Fruit fly (Drosophila melanogaster): ENCODE data around the gene bel.
A peak's percentile ranks its signal among the peaks of the same experiment; 100 is the strongest.

Gene bel

DNA sequence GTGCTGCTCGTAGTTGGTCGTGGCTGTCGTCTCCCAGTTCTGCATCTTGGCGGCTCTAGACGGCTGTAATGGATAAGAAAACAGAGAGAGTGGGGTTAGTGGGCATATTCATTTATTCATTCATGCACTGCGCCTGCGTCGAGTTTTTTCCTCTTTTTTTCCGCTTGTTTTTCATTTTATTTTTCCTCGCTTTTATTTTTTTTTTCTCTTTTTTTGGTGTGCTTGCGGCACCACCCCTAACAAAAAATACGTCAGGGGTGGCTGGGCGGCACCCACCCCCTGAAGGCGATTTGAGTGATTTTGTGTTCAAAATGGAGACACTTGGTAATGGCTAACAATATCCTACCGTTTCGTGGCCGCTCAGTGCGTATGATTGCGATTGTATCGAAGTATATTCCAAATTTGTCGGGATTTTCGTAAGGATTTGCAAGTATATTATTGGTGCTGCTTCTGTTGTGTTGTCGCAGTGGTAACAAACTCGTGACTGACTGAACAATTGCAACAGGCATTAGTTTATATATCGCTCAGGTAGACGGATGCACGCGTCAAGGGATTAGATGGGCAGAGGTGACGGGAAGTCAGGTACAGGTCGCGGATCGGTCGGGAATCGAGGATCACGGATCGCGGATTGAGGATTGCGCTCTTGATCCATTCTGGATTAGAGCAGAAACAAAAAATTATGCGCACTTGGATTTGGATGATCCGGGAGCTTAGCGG is 33.7 kb upstream of the bel start (continued):
- peak; percentile 33 for TF ChIP-seq pfk (GFP tag; optimal IDR thresholded peaks at IDR 0.05)
- TF ChIP-seq Oaz (GFP tag; IDR thresholded peaks at IDR 0.05): 0 out of 2 replicates have a peak, but pooled peaks have one; percentile 18
- TF ChIP-seq CG12104 (GFP tag; optimal IDR thresholded peaks at IDR 0.05): no peak
- no peak for TF ChIP-seq CG17186 (GFP tag; optimal IDR thresholded peaks at IDR 0.05)
- TF ChIP-seq nom (GFP tag; optimal IDR thresholded peaks at IDR 0.05): peak; percentile 96
- no peak for TF ChIP-seq CkIIα-i1 (GFP tag; IDR thresholded peaks at IDR 0.05)
- TF ChIP-seq schlank (tag; optimal IDR thresholded peaks at IDR 0.05): peak; percentile 55
- no peak for TF ChIP-seq crp (GFP tag; optimal IDR thresholded peaks at IDR 0.05)
- no peak for TF ChIP-seq pan (optimal IDR thresholded peaks at IDR 0.05)
- TF ChIP-seq pan (GFP tag; optimal IDR thresholded peaks at IDR 0.05 in 1 of 2, IDR thresholded peaks at IDR 0.05 in 1 of 2): peak in 1 of 2 experiments; percentile 20
- TF ChIP-seq Nf-YB (GFP tag; optimal IDR thresholded peaks at IDR 0.05): peak; percentile 66
- no peak for TF ChIP-seq ham (GFP tag; IDR thresholded peaks at IDR 0.05)
- peak; percentile 73 for TF ChIP-seq Nf-YC (tag; optimal IDR thresholded peaks at IDR 0.05)
- TF ChIP-seq Ets65A (GFP tag): peak; percentile 56
- peak; percentile 74 for TF ChIP-seq CrebB (tag; optimal IDR thresholded peaks at IDR 0.05)
- TF ChIP-seq tna (GFP tag; IDR thresholded peaks at IDR 0.05; ENCODE audit: partially characterized antibody): no peak
- TF ChIP-seq so (GFP tag; IDR thresholded peaks at IDR 0.05): peak; percentile 67; the same call in 1 of the 3 replicates
- TF ChIP-seq Meics (GFP tag; optimal IDR thresholded peaks at IDR 0.05): peak; percentile 54
- TF ChIP-seq MTF-1 (GFP tag; optimal IDR thresholded peaks at IDR 0.05; ENCODE audit: borderline replicate concordance): peak; percentile 9
- TF ChIP-seq Adf1 (GFP tag; IDR thresholded peaks at IDR 0.05): peak; percentile 63; the same call in 1 of the 2 replicates
- 0 out of 2 replicates have a peak, but pooled peaks have one; percentile 17 for TF ChIP-seq sens-2 (GFP tag; IDR thresholded peaks at IDR 0.05)

DNA sequence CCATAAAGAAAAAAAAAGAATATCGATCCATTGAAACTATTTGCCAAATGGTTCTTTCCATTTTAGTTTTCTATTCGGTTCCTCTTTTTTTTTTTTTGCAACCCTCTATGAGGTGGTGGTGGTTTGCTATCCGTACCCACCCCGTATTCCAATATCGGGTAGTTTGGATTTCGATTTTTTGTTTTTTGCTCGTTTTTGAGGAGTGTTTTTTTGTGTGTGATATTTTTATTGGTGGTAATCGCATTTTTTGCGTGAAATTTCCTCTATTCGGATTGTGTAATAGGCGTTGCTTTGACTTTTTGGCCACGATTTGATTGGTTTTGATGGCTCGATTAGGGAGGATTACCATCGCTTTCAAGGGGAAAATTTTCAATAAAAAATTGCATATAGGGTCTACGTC is 25.9 kb upstream of the bel start:
- TF ChIP-seq seq (GFP tag; IDR thresholded peaks at IDR 0.05) (peak; percentile 9; the same call in 1 of the 2 replicates), onecut (GFP tag; IDR thresholded peaks at IDR 0.05) (peak; percentile 62; the same call in 1 of the 2 replicates), CG11695 (GFP tag; IDR thresholded peaks at IDR 0.05) (no peak), Nf-YC (tag; optimal IDR thresholded peaks at IDR 0.05) (peak; percentile 73), sqz (GFP tag; optimal IDR thresholded peaks at IDR 0.05) (peak; percentile 85), Hr51 (GFP tag; optimal IDR thresholded peaks at IDR 0.05) (no peak), Nf-YB (GFP tag; optimal IDR thresholded peaks at IDR 0.05) (peak; percentile 85)

DNA sequence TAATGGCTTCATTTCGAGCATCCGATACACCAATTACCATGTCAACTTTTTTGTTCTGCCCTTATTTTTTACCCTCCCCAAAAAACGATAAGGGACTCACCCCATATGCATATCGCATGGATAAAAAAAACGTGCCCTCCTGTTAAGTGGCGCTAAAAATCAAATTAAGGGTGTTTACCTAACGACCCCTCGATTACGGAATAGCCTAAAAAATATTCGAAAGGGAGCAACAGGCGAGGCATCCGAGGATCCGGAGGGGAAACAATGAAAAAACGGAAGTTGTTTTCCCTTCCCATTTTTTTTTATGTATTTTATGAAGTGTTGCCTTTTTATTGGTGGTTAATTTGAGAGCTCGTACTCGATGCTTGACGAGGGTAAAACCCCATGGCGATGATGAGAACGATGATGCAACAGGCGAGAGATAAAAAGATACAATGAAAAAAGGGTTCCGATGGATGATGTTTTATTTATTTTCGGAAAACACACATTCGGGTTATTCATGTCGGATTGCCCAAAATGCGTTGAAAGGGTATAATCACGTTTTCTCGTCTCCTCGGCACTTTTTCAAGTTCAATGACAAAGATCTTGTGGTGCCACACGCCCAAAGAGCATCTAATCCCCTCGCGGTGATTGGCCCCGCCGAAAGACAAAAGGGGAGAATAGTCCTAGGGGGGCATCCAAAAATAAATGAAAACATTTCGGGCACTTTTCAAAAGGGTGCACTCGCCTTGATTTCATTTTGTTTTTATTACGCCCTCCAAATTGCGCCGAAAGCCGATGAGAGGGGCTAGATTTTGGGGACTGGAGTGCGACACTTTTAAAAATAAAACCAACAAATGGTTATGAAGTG is 24.0 kb upstream of the bel start, which contains the start of gene CG44227:
TSS of gene CG44227 (minus strand) at position 849 of the 850 bp plus-strand sequence.
- no peak for TF ChIP-seq Lhr (GFP tag; optimal IDR thresholded peaks at IDR 0.05)
- peak; percentile 67 for TF ChIP-seq sens (GFP tag)
- TF ChIP-seq CG13123 (GFP tag; optimal IDR thresholded peaks at IDR 0.05): no peak
- TF ChIP-seq Mes4 (GFP tag; optimal IDR thresholded peaks at IDR 0.05): no peak
- peak; percentile 97 for TF ChIP-seq sqz (GFP tag; optimal IDR thresholded peaks at IDR 0.05)
- TF ChIP-seq fd64A (GFP tag; optimal IDR thresholded peaks at IDR 0.05): no peak
- TF ChIP-seq nau (GFP tag; optimal IDR thresholded peaks at IDR 0.05): no peak
- no peak for TF ChIP-seq ara (GFP tag; IDR thresholded peaks at IDR 0.05)
- TF ChIP-seq slp2 (GFP tag; optimal IDR thresholded peaks at IDR 0.05): no peak
- no peak for TF ChIP-seq ken (GFP tag; IDR thresholded peaks at IDR 0.05)
- TF ChIP-seq da (GFP tag; optimal IDR thresholded peaks at IDR 0.05): no peak
- no peak for TF ChIP-seq Atf3 (GFP tag; optimal IDR thresholded peaks at IDR 0.05)
- TF ChIP-seq Dp (GFP tag; optimal IDR thresholded peaks at IDR 0.05): no peak
- peak; percentile 80 for TF ChIP-seq scrt (GFP tag; optimal IDR thresholded peaks at IDR 0.05)
- TF ChIP-seq C15 (GFP tag; IDR thresholded peaks at IDR 0.05): no peak
- no peak for TF ChIP-seq CG4424 (GFP tag; optimal IDR thresholded peaks at IDR 0.05)
- TF ChIP-seq Ada2b (GFP tag; IDR thresholded peaks at IDR 0.05): no peak
- TF ChIP-seq Aef1 (GFP tag; IDR thresholded peaks at IDR 0.05): no peak
- TF ChIP-seq CG5953 (GFP tag; IDR thresholded peaks at IDR 0.05): no peak
- TF ChIP-seq CG17802 (tag; optimal IDR thresholded peaks at IDR 0.05): no peak
- TF ChIP-seq Lpt (GFP tag; optimal IDR thresholded peaks at IDR 0.05): no peak
